Fruit fly (Drosophila melanogaster): ENCODE measurements around the gene ghi.

DNA sequence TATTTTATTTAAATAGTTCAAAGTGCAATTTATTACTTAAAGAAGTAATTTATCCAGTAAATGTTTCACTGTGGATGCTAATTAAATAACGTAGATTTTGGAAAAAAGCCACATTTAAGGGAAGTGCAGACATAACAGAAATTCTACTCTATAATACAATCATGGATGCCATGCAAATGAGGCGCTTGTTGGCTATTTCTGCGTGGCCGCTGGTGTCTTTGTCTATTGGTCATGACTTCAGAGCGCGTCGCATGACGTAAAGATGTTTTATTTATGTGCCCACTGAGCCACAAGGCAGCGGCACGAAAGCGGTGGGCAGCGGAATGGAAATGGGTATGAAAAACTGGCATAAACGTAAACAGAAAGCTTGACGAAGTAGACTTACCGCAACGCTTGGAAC is 25.8 kb upstream of the ghi start:
- TF ChIP-seq CG7045 (GFP tag; optimal IDR thresholded peaks at IDR 0.05) (no peak), CG7101 (tag; optimal IDR thresholded peaks at IDR 0.05) (no peak), cic (GFP tag; optimal IDR thresholded peaks at IDR 0.05) (no peak), Hr96 (GFP tag; optimal IDR thresholded peaks at IDR 0.05) (no peak), CG14711 (tag; optimal IDR thresholded peaks at IDR 0.05) (no peak), CG11617 (GFP tag; optimal IDR thresholded peaks at IDR 0.05) (no peak), tj (GFP tag; optimal IDR thresholded peaks at IDR 0.05) (no peak), kay (GFP tag; ENCODE audit: borderline replicate concordance) (no peak), Clk (GFP tag; optimal IDR thresholded peaks at IDR 0.05) (no peak), Crg-1 (GFP tag; optimal IDR thresholded peaks at IDR 0.05) (no peak), bab1 (GFP tag; optimal IDR thresholded peaks at IDR 0.05) (no peak), CG1620 (GFP tag; optimal IDR thresholded peaks at IDR 0.05) (no peak), toe (GFP tag; optimal IDR thresholded peaks at IDR 0.05) (no peak)
